Worm (Caenorhabditis elegans): ENCODE measurements around the gene ZK1098.9.

ZK1098.9 gene

DNA sequence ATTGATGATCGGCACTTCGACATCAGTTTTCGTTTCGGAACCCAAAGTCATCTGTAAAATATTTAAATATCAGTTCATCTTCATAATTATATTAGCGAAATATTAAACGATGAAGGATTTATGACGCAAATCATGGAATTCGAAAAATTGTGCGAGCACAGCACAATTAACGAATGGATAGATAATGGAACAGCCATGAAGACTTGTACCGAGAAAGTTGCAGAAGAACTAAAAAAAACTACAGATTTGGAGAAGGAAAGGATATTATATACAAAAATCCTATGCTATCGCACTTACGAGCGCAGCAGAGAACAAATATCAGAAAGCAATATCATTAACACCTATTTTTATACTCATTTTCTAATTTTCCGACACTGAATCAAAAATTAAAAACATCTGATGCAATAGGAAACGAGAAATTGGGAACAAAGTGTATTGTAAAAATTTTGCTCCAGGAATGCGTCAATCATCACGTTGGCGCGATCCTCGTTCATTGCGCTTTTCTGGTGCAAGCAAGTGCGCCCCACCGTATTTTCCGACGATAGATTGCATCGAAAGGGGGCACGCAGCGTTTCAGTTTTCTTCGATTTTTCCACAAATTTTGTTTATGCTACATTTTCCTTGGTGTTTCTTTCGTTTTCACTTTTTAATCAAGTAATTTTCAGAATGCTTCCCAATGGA lies 22.7 kb upstream of the ZK1098.9 start, which contains the start of the genes clu-1 and prp-40 (continued):
- TF ChIP-seq zip-4 (GFP tag; optimal IDR thresholded peaks at IDR 0.05) (peak; percentile 52), efl-1 (optimal IDR thresholded peaks at IDR 0.05) (peak; percentile 88 to 89), efl-1 (GFP tag; optimal IDR thresholded peaks at IDR 0.05 in 1 of 2) (peak; percentile 82 to 98), efl-3 (GFP tag; optimal IDR thresholded peaks at IDR 0.05) (no peak), fkh-8 (tag; optimal IDR thresholded peaks at IDR 0.05) (peak; percentile 86), hlh-17 (GFP tag; optimal IDR thresholded peaks at IDR 0.05; ENCODE audit: borderline replicate concordance) (no peak), hlh-4 (tag; optimal IDR thresholded peaks at IDR 0.05) (no peak), lsy-2 (tag; optimal IDR thresholded peaks at IDR 0.05) (peak; percentile 94 to 96), unc-98 (GFP tag; IDR thresholded peaks at IDR 0.05) (no peak), sptf-1 (tag; optimal IDR thresholded peaks at IDR 0.05) (no peak), lin-15B (tag; optimal IDR thresholded peaks at IDR 0.05) (peak; percentile 93), tbx-2 (tag; optimal IDR thresholded peaks at IDR 0.05) (peak; percentile 92), mep-1 (tag; optimal IDR thresholded peaks at IDR 0.05) (peak; percentile 89), pax-3 (tag; optimal IDR thresholded peaks at IDR 0.05) (peak; percentile 58), lir-3 (tag; optimal IDR thresholded peaks at IDR 0.05; ENCODE audit: poor library complexity) (peak; percentile 65), unc-30 (tag; optimal IDR thresholded peaks at IDR 0.05) (no peak), unc-130 (tag; optimal IDR thresholded peaks at IDR 0.05) (peak; percentile 88), alr-1 (tag; optimal IDR thresholded peaks at IDR 0.05; ENCODE audit: borderline replicate concordance) (no peak), unc-62 (GFP tag; optimal IDR thresholded peaks at IDR 0.05) (no peak), lin-35 (GFP tag; optimal IDR thresholded peaks at IDR 0.05) (peak; percentile 90 to 93), pqm-1 (tag; optimal IDR thresholded peaks at IDR 0.05) (no peak), nhr-90 (tag; optimal IDR thresholded peaks at IDR 0.05; ENCODE audit: poor library complexity) (peak; percentile 86), skn-1 (tag; optimal IDR thresholded peaks at IDR 0.05) (peak; percentile 78), ceh-63 (GFP tag; optimal IDR thresholded peaks at IDR 0.05) (no peak), ztf-4 (tag; optimal IDR thresholded peaks at IDR 0.05) (peak; percentile 83), nhr-71 (tag; optimal IDR thresholded peaks at IDR 0.05) (peak; percentile 94), mef-2 (tag; optimal IDR thresholded peaks at IDR 0.05) (peak; percentile 71), nhr-19 (GFP tag; conservative IDR thresholded peaks at IDR 0.05) (peak; percentile 89), unc-86 (tag; optimal IDR thresholded peaks at IDR 0.05) (peak; percentile 88), rnt-1 (tag; optimal IDR thresholded peaks at IDR 0.05) (peak; percentile 95), mdl-1 (tag; optimal IDR thresholded peaks at IDR 0.05) (peak in 1 of 2 experiments; percentile 83), vab-15 (tag; optimal IDR thresholded peaks at IDR 0.05) (no peak), nhr-28 (tag; optimal IDR thresholded peaks at IDR 0.05) (no peak), nhr-47 (tag; optimal IDR thresholded peaks at IDR 0.05) (peak; percentile 93), Y116A8C.19 (tag; optimal IDR thresholded peaks at IDR 0.05; ENCODE audit: borderline replicate concordance) (no peak), nhr-20 (tag; optimal IDR thresholded peaks at IDR 0.05) (peak; percentile 93), hpl-2 (GFP tag; optimal IDR thresholded peaks at IDR 0.05) (peak; percentile 70), aly-2 (tag; optimal IDR thresholded peaks at IDR 0.05) (peak; percentile 83), egl-27 (tag; optimal IDR thresholded peaks at IDR 0.05) (no peak), irx-1 (tag; optimal IDR thresholded peaks at IDR 0.05) (peak; percentile 77), snpc-4 (tag; optimal IDR thresholded peaks at IDR 0.05) (peak; percentile 78), sox-4 (tag; optimal IDR thresholded peaks at IDR 0.05) (peak; percentile 60), lin-39 (tag; optimal IDR thresholded peaks at IDR 0.05) (peak; percentile 65), blmp-1 (tag; optimal IDR thresholded peaks at IDR 0.05) (no peak), ama-1 (optimal IDR thresholded peaks at IDR 0.05) (no peak), C34B4.2 (tag; optimal IDR thresholded peaks at IDR 0.05) (no peak), nhr-84 (tag; optimal IDR thresholded peaks at IDR 0.05) (no peak), elt-3 (tag; optimal IDR thresholded peaks at IDR 0.05) (peak in 3 of 6 experiments; percentile 21 to 86 (median 68)), C04F5.9 (tag; optimal IDR thresholded peaks at IDR 0.05) (peak; percentile 70), snu-23 (GFP tag; optimal IDR thresholded peaks at IDR 0.05) (peak; percentile 95), ceh-8 (GFP tag; optimal IDR thresholded peaks at IDR 0.05) (peak; percentile 79), aha-1 (tag; optimal IDR thresholded peaks at IDR 0.05) (peak; percentile 40)
